Fruit fly (Drosophila melanogaster) whole organism, embryonic: ENCODE results near the gene krz.

Source experiments
- Abd-B ChIP-seq: fragments of 200-800 bp; sonication (Bioruptor generic); optimal IDR thresholded peaks from 2 replicates; lab custom pipeline; 2018; ENCODE audit warnings: missing biosample characterization, mild to moderate bottlenecking, missing genetic modification characterization, moderate library complexity
- B-H1 ChIP-seq: fragments of 200-800 bp; sonication (Bioruptor generic); IDR thresholded peaks from 3 replicates; pipeline ENCODE4 v1.3.6; 2022; ENCODE audit warnings: missing biosample characterization, missing genetic modification characterization
- CG10366 ChIP-seq: fragments of 200-800 bp; sonication (Bioruptor generic); IDR thresholded peaks from 2 replicates; pipeline ENCODE4 v1.3.6; 2022; ENCODE audit warnings: missing biosample characterization, missing genetic modification characterization
- CG11695 ChIP-seq: fragments of 200-800 bp; sonication (Bioruptor generic); IDR thresholded peaks from 3 replicates; pipeline ENCODE4 v1.3.6; 2022; ENCODE audit warnings: missing biosample characterization, missing genetic modification characterization
- CG12104 ChIP-seq: fragments of 200-800 bp; sonication (Bioruptor generic); optimal IDR thresholded peaks from 3 replicates; lab custom pipeline; 2016; ENCODE audit warnings: missing biosample characterization, missing genetic modification characterization
- CG1529 ChIP-seq: fragments of 200-800 bp; sonication (Bioruptor generic); optimal IDR thresholded peaks from 3 replicates; lab custom pipeline; 2018; ENCODE audit warnings: missing biosample characterization, missing genetic modification characterization
- CG15696 ChIP-seq: fragments of 200-800 bp; sonication (Bioruptor generic); optimal IDR thresholded peaks from 2 replicates; lab custom pipeline; 2019; ENCODE audit warnings: missing biosample characterization, mild to moderate bottlenecking, missing genetic modification characterization, moderate library complexity
- CG17186 ChIP-seq: fragments of 200-800 bp; sonication (Bioruptor generic); optimal IDR thresholded peaks from 3 replicates; lab custom pipeline; 2017; ENCODE audit warnings: missing biosample characterization, missing genetic modification reagents, missing genetic modification characterization
- CG17612 ChIP-seq: fragments of 200-800 bp; sonication (Bioruptor generic); IDR thresholded peaks from 2 replicates; pipeline ENCODE4 v1.3.6; 2022; ENCODE audit warnings: missing biosample characterization, missing genetic modification characterization
- CG17829 ChIP-seq: fragments of 200-800 bp; optimal IDR thresholded peaks from 2 replicates; lab custom pipeline; 2019; ENCODE audit warnings: missing biosample characterization, mild to moderate bottlenecking, missing genetic modification characterization, moderate library complexity
- CG3065 ChIP-seq: fragments of 200-800 bp; sonication (Bioruptor generic); optimal IDR thresholded peaks from 2 replicates; lab custom pipeline; 2016; ENCODE audit warnings: missing biosample characterization, missing genetic modification characterization
- CG34224 ChIP-seq: fragments of 200-800 bp; sonication (Bioruptor generic); IDR thresholded peaks from 3 replicates; pipeline ENCODE4 v1.3.6; 2022; ENCODE audit warnings: missing biosample characterization, missing genetic modification characterization; ENCODE audit not compliant: partially characterized antibody
- CG5180 ChIP-seq: fragments of 200-800 bp; sonication (Bioruptor generic); optimal IDR thresholded peaks from 3 replicates; lab custom pipeline; 2017; ENCODE audit warnings: missing biosample characterization, missing genetic modification characterization, mild to moderate bottlenecking, moderate library complexity, missing genetic modification reagents
- CG6254 ChIP-seq: fragments of 200-800 bp; sonication (Bioruptor generic); optimal IDR thresholded peaks from 3 replicates; lab custom pipeline; 2017; ENCODE audit warnings: mild to moderate bottlenecking, missing biosample characterization, missing genetic modification reagents, missing genetic modification characterization
- CG6654 ChIP-seq: fragments of 200-800 bp; sonication (Bioruptor generic); optimal IDR thresholded peaks from 2 replicates; lab custom pipeline; 2017; ENCODE audit warnings: missing biosample characterization, mild to moderate bottlenecking, missing genetic modification characterization
- CG6683 ChIP-seq: fragments of 200-800 bp; sonication (Bioruptor generic); optimal IDR thresholded peaks from 2 replicates; lab custom pipeline; 2017; ENCODE audit warnings: missing biosample characterization, mild to moderate bottlenecking, missing genetic modification characterization, missing genetic modification reagents
- CG6854 ChIP-seq: fragments of 200-800 bp; sonication (Bioruptor generic); optimal IDR thresholded peaks from 3 replicates; lab custom pipeline; 2017; ENCODE audit warnings: missing biosample characterization, mild to moderate bottlenecking, missing genetic modification characterization
- CG7357 ChIP-seq: fragments of 200-800 bp; sonication (Bioruptor generic); IDR thresholded peaks from 3 replicates; pipeline ENCODE4 v1.3.6; 2022; ENCODE audit warnings: missing biosample characterization, missing genetic modification characterization
- CG8478 ChIP-seq: fragments of >200 bp; optimal IDR thresholded peaks from 2 replicates; lab custom pipeline; 2018
- CG8765 ChIP-seq: fragments of 200-800 bp; sonication (Bioruptor generic); IDR thresholded peaks from 2 replicates; pipeline ENCODE4 v1.3.6; 2022; ENCODE audit warnings: missing biosample characterization, missing genetic modification characterization
- CG9215 ChIP-seq: fragments of 200-800 bp; sonication (Bioruptor generic); IDR thresholded peaks from 2 replicates; pipeline ENCODE4 v1.3.6; 2022; ENCODE audit warnings: missing biosample characterization, missing genetic modification characterization
- CG9437 ChIP-seq: fragments of 200-800 bp; sonication (Bioruptor generic); optimal IDR thresholded peaks from 2 replicates; lab custom pipeline; 2018; ENCODE audit warnings: missing biosample characterization, mild to moderate bottlenecking, missing genetic modification characterization
- CG9797 ChIP-seq: fragments of 200-800 bp; sonication (Bioruptor generic); optimal IDR thresholded peaks from 3 replicates; lab custom pipeline; 2018; ENCODE audit warnings: missing biosample characterization, mild to moderate bottlenecking, missing genetic modification characterization
- Camta ChIP-seq: fragments of 200-800 bp; sonication (Bioruptor generic); optimal IDR thresholded peaks from 2 replicates; lab custom pipeline; 2016; ENCODE audit warnings: missing biosample characterization, missing genetic modification characterization
- CoRest ChIP-seq: fragments of 200-800 bp; sonication (Bioruptor generic); optimal IDR thresholded peaks from 3 replicates; lab custom pipeline; 2018; ENCODE audit warnings: missing biosample characterization, mild to moderate bottlenecking, missing genetic modification characterization, moderate library complexity
- D19A ChIP-seq: fragments of 200-800 bp; optimal IDR thresholded peaks from 3 replicates; lab custom pipeline; 2019; ENCODE audit warnings: missing biosample characterization, mild to moderate bottlenecking, missing genetic modification characterization, moderate library complexity
- Dek ChIP-seq: fragments of 200-800 bp; sonication (Bioruptor generic); optimal IDR thresholded peaks from 3 replicates; lab custom pipeline; 2019; ENCODE audit warnings: missing biosample characterization, mild to moderate bottlenecking, missing genetic modification characterization, moderate library complexity
- Dfd ChIP-seq, 2 experiments: fragments of >200 bp; optimal IDR thresholded peaks; 2 replicates each; lab custom pipeline; 2017; ENCODE audit warnings: missing biosample characterization in 2 of 2, missing genetic modification characterization in 2 of 2
- Hr3 ChIP-seq: fragments of 200-800 bp; sonication (Bioruptor generic); optimal IDR thresholded peaks from 3 replicates; lab custom pipeline; 2016; ENCODE audit warnings: missing biosample characterization, missing genetic modification characterization
- Mad ChIP-seq: fragments of 200-800 bp; sonication (Bioruptor generic); optimal IDR thresholded peaks from 2 replicates; lab custom pipeline; 2016; ENCODE audit warnings: missing biosample characterization, missing genetic modification characterization
- Mes4 ChIP-seq: fragments of 200-800 bp; sonication (Bioruptor generic); optimal IDR thresholded peaks from 2 replicates; lab custom pipeline; 2016; ENCODE audit warnings: missing biosample characterization, missing genetic modification characterization
- NC2α ChIP-seq: fragments of 200-800 bp; sonication (Bioruptor generic); optimal IDR thresholded peaks from 2 replicates; lab custom pipeline; 2016; ENCODE audit warnings: missing biosample characterization, missing genetic modification characterization
- NK7.1 ChIP-seq: fragments of 200-800 bp; sonication (Bioruptor generic); optimal IDR thresholded peaks from 3 replicates; lab custom pipeline; 2016; ENCODE audit warnings: missing biosample characterization, missing genetic modification characterization
- Sin3A ChIP-seq: fragments of >200 bp; optimal IDR thresholded peaks from 2 replicates; lab custom pipeline; 2018
- Stat92E ChIP-seq, 3 experiments: fragments of >200 bp in 2 of 3; fragments of 200-800 bp in 1 of 3; sonication (Bioruptor generic) in 1 of 3; optimal IDR thresholded peaks; 2 replicates each; lab custom pipeline; 2017 to 2019; ENCODE audit warnings: missing biosample characterization in 3 of 3, missing genetic modification characterization in 3 of 3, mild to moderate bottlenecking in 1 of 3, moderate library complexity in 1 of 3
- abd-A ChIP-seq: fragments of 200-800 bp; sonication (Bioruptor generic); optimal IDR thresholded peaks from 3 replicates; lab custom pipeline; 2019; ENCODE audit warnings: missing biosample characterization, mild to moderate bottlenecking, missing genetic modification characterization, moderate library complexity
- bsh ChIP-seq, 2 experiments: fragments of 200-800 bp; sonication (Bioruptor generic); optimal IDR thresholded peaks; 2 replicates each; lab custom pipeline; 2017 to 2018; ENCODE audit warnings: mild to moderate bottlenecking in 2 of 2, missing biosample characterization in 2 of 2, missing genetic modification characterization in 2 of 2, moderate library complexity in 1 of 2
- cato ChIP-seq: fragments of 200-800 bp; sonication (Bioruptor generic); optimal IDR thresholded peaks from 2 replicates; lab custom pipeline; 2016; ENCODE audit warnings: missing biosample characterization, missing genetic modification characterization, borderline replicate concordance
- corto ChIP-seq: fragments of 200-800 bp; sonication (Bioruptor generic); optimal IDR thresholded peaks from 2 replicates; lab custom pipeline; 2016; ENCODE audit warnings: missing biosample characterization, mild to moderate bottlenecking, missing genetic modification characterization, moderate library complexity
- fd3F ChIP-seq: fragments of 200-800 bp; sonication (Bioruptor generic); optimal IDR thresholded peaks from 2 replicates; lab custom pipeline; 2018; ENCODE audit warnings: missing biosample characterization, mild to moderate bottlenecking, missing genetic modification characterization, moderate library complexity
- fd96Cb ChIP-seq: fragments of 200-800 bp; sonication (Bioruptor generic); optimal IDR thresholded peaks from 2 replicates; lab custom pipeline; 2018; ENCODE audit warnings: missing biosample characterization, mild to moderate bottlenecking, missing genetic modification characterization, moderate library complexity
- hbn ChIP-seq: fragments of 200-800 bp; sonication (Bioruptor generic); IDR thresholded peaks from 2 replicates; pipeline ENCODE4 v1.3.6; 2022; ENCODE audit warnings: missing biosample characterization, missing genetic modification characterization; ENCODE audit not compliant: partially characterized antibody
- inv ChIP-seq: fragments of 200-800 bp; sonication (Bioruptor generic); IDR thresholded peaks from 2 replicates; pipeline ENCODE4 v1.3.6; 2022; ENCODE audit warnings: missing biosample characterization, missing genetic modification characterization; ENCODE audit not compliant: partially characterized antibody
- jigr1 ChIP-seq: fragments of 200-800 bp; sonication (Bioruptor generic); IDR thresholded peaks from 3 replicates; pipeline ENCODE4 v1.3.6; 2022; ENCODE audit warnings: missing biosample characterization, missing genetic modification characterization
- klu ChIP-seq: fragments of 200-800 bp; sonication (Bioruptor generic); IDR thresholded peaks from 2 replicates; pipeline ENCODE4 v1.3.6; 2022; ENCODE audit warnings: missing biosample characterization, missing genetic modification characterization
- kni ChIP-seq: fragments of 200-800 bp; sonication (Bioruptor generic); optimal IDR thresholded peaks from 3 replicates; lab custom pipeline; 2017; ENCODE audit warnings: mild to moderate bottlenecking, missing biosample characterization, missing genetic modification reagents, missing genetic modification characterization
- luna ChIP-seq: fragments of 200-800 bp; sonication (Bioruptor generic); optimal IDR thresholded peaks from 2 replicates; lab custom pipeline; 2016; ENCODE audit warnings: missing biosample characterization, missing genetic modification characterization
- mld ChIP-seq: fragments of 200-800 bp; sonication (Bioruptor generic); IDR thresholded peaks from 3 replicates; pipeline ENCODE4 v1.3.6; 2022; ENCODE audit warnings: missing biosample characterization, missing genetic modification characterization; ENCODE audit not compliant: partially characterized antibody
- psq ChIP-seq: fragments of 200-800 bp; sonication (Bioruptor generic); optimal IDR thresholded peaks from 2 replicates; lab custom pipeline; 2017; ENCODE audit warnings: missing biosample characterization, missing genetic modification characterization
- run ChIP-seq: fragments of 200-800 bp; sonication (Bioruptor generic); optimal IDR thresholded peaks from 3 replicates; lab custom pipeline; 2018; ENCODE audit warnings: missing biosample characterization, mild to moderate bottlenecking, missing genetic modification characterization
- sisA ChIP-seq: fragments of 200-800 bp; sonication (Bioruptor generic); IDR thresholded peaks from 2 replicates; pipeline ENCODE4 v1.3.6; 2022; ENCODE audit warnings: missing biosample characterization, missing genetic modification characterization

krz gene

dm6 chr3R:32068110-32068685 lies 16.4 kb upstream of the krz start, which contains the start of gene Map205 (continued):
- TF ChIP-seq inv (GFP tag; lab: Robert Waterston, UW) (no peak), abd-A (tag; lab: Kevin White, UChicago) (peak; percentile 79), luna (GFP tag; lab: Kevin White, UChicago) (no peak), Stat92E (GFP tag; optimal IDR thresholded peaks at IDR 0.05; lab: Kevin White, UChicago) (peak in 1 of 3 experiments; percentile 92), CG9215 (GFP tag; lab: Robert Waterston, UW) (no peak), NC2α (GFP tag; lab: Kevin White, UChicago) (no peak), CG34224 (GFP tag; lab: Robert Waterston, UW) (no peak), CG17612 (GFP tag; lab: Robert Waterston, UW) (no peak), CG6254 (GFP tag; lab: Kevin White, UChicago) (no peak), fd3F (GFP tag; lab: Kevin White, UChicago) (no peak), Camta (no peak), kni (GFP tag; lab: Kevin White, UChicago) (peak; percentile 7), CG8478 (lab: Kevin White, UChicago) (no peak), CG12104 (GFP tag; lab: Kevin White, UChicago) (no peak), jigr1 (GFP tag; lab: Robert Waterston, UW) (no peak), CG5180 (no peak), B-H1 (GFP tag; lab: Robert Waterston, UW) (no peak), sisA (no peak), klu (GFP tag; lab: Robert Waterston, UW) (no peak), CG17829 (tag; lab: Kevin White, UChicago) (peak; percentile 73), CG17186 (GFP tag; lab: Kevin White, UChicago) (peak; percentile 39), mld (GFP tag; lab: Robert Waterston, UW) (no peak), D19A (tag; lab: Kevin White, UChicago) (no peak), CG10366 (no peak), CG9797 (peak; percentile 100), CG6854 (GFP tag; lab: Kevin White, UChicago) (no peak), Mes4 (GFP tag; lab: Kevin White, UChicago) (no peak), Dfd (GFP tag; optimal IDR thresholded peaks at IDR 0.05; lab: Kevin White, UChicago) (no peak), Sin3A (peak; percentile 40), CG15696 (tag; lab: Kevin White, UChicago) (no peak), Abd-B (GFP tag; lab: Kevin White, UChicago) (no peak), Hr3 (GFP tag; lab: Kevin White, UChicago) (no peak), cato (GFP tag; lab: Kevin White, UChicago) (no peak), CG6654 (GFP tag; lab: Kevin White, UChicago) (no peak), bsh (GFP tag; optimal IDR thresholded peaks at IDR 0.05; lab: Kevin White, UChicago) (peak; percentile 15 to 29), Mad (GFP tag; lab: Kevin White, UChicago) (peak; percentile 20), run (no peak), psq (peak; percentile 5), CG11695 (GFP tag; lab: Robert Waterston, UW) (no peak), corto (GFP tag; lab: Kevin White, UChicago) (peak; percentile 16), CG6683 (GFP tag; lab: Kevin White, UChicago) (no peak), CG8765 (no peak), NK7.1 (no peak), hbn (GFP tag; lab: Robert Waterston, UW) (no peak), fd96Cb (no peak), CG1529 (GFP tag; lab: Kevin White, UChicago) (no peak), Dek (tag; lab: Kevin White, UChicago) (peak; percentile 25), CoRest (tag; lab: Kevin White, UChicago) (peak; percentile 57), CG7357 (GFP tag; lab: Robert Waterston, UW) (no peak), CG9437 (GFP tag; lab: Kevin White, UChicago) (no peak), CG3065 (GFP tag; lab: Kevin White, UChicago) (no peak)
